Worm (Caenorhabditis elegans) whole organism, mixed stage, embryonic: ENCODE data around the gene ZK757.10.

ENCODE experiments used
- ceh-39 ChIP-seq: fragments of 150-350 bp; optimal IDR thresholded peaks from 2 replicates; lab custom pipeline; 2014; ENCODE audit warnings: missing biosample characterization, missing genetic modification characterization
- elt-3 ChIP-seq: fragments of 150-350 bp; optimal IDR thresholded peaks from 2 replicates; lab custom pipeline; 2014; ENCODE audit warnings: missing biosample characterization, missing genetic modification characterization
- ham-2 ChIP-seq: fragments of 200-800 bp; sonication (Bioruptor generic); optimal IDR thresholded peaks from 2 replicates; lab custom pipeline; 2018; ENCODE audit warnings: mild to moderate bottlenecking, missing genetic modification characterization, missing compliant biosample characterization
- lin-13 ChIP-seq: fragments of 150-350 bp; optimal IDR thresholded peaks from 2 replicates; lab custom pipeline; 2014; ENCODE audit warnings: missing biosample characterization, missing genetic modification characterization
- mep-1 ChIP-seq: fragments of 150-350 bp; optimal IDR thresholded peaks from 2 replicates; lab custom pipeline; 2017; ENCODE audit warnings: missing biosample characterization, missing genetic modification reagents, missing genetic modification characterization, inconsistent platforms
- nhr-12 ChIP-seq: fragments of 150-350 bp; optimal IDR thresholded peaks from 2 replicates; lab custom pipeline; 2014; ENCODE audit warnings: missing biosample characterization, missing genetic modification characterization
- nhr-237 ChIP-seq: fragments of 150-350 bp; optimal IDR thresholded peaks from 2 replicates; lab custom pipeline; 2014; ENCODE audit warnings: missing biosample characterization, missing genetic modification characterization
- nhr-28 ChIP-seq: fragments of 150-350 bp; optimal IDR thresholded peaks from 2 replicates; lab custom pipeline; 2014; ENCODE audit warnings: missing biosample characterization, missing genetic modification characterization
- nhr-76 ChIP-seq: sonication (generic microtip); optimal IDR thresholded peaks from 2 replicates; lab custom pipeline; 2017; ENCODE audit warnings: missing biosample characterization, missing genetic modification characterization
- ztf-11 ChIP-seq: fragments of 150-350 bp; optimal IDR thresholded peaks from 2 replicates; lab custom pipeline; 2014; ENCODE audit warnings: missing biosample characterization, missing genetic modification characterization

DNA sequence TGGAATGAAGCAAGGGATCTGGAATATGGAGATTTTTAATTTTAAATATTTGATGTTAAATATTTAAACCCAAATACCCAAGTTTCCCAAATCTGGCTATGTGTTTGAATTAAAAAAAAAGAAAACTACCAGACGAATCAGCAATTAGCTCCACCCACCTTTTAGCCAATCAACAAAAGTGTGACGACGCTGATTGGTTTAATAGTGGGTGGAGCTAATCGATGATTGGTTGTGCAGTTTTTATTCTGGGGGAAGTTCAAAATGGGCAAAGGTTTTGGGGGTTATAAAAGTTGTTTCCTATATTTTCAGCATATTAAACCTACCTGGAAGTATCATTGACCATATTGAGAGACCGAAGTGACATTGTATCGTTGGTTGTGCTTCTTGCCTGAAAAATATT is 2.5 kb upstream of the ZK757.10 start:
- no peak for TF ChIP-seq ceh-39 (tag; lab: Kevin White, UChicago)
- TF ChIP-seq nhr-76 (tag; lab: Kevin White, UChicago) = no peak
- TF ChIP-seq mep-1 = no peak
- no peak for TF ChIP-seq nhr-237 (tag; lab: Kevin White, UChicago)
- TF ChIP-seq elt-3 = no peak
- TF ChIP-seq ham-2 (GFP tag; lab: Kevin White, UChicago) = no peak
- TF ChIP-seq nhr-12 (tag; lab: Kevin White, UChicago) = no peak
- TF ChIP-seq lin-13 (tag; lab: Kevin White, UChicago) = no peak
- TF ChIP-seq nhr-28 = no peak
- TF ChIP-seq ztf-11 (tag; lab: Kevin White, UChicago) = no peak
